Worm (Caenorhabditis elegans): Measurements from ENCODE around the gene idi-1.
A peak's percentile ranks its signal among the peaks of the same experiment; 100 is the strongest.

The idi-1 gene

DNA sequence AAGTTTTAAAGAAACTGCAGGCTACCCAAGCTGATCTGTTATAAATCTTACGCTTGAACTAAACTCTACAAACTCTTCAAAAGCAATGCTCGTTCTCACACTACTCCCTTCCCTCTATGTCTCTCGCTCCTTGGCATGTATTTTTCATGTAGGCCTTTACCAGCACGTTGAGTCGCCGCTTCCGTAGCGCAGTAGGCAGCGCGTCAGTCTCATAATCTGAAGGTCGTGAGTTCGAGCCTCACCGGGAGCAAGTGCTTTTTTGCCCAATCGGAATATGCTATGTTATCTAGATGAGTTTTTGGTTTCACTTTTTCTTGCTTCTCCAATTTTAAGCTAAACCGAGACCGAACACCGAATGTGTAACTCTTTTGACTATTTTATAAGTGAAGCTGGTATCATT is 15.0 kb downstream of the idi-1 start (continued):
- TF ChIP-seq nhr-84 (tag; optimal IDR thresholded peaks at IDR 0.05) (no peak), elt-2 (tag; optimal IDR thresholded peaks at IDR 0.05) (no peak), sup-37 (GFP tag; optimal IDR thresholded peaks at IDR 0.05) (no peak), fkh-4 (tag; optimal IDR thresholded peaks at IDR 0.05; ENCODE audit: borderline replicate concordance) (no peak), dsc-1 (tag; optimal IDR thresholded peaks at IDR 0.05) (peak; percentile 61), sox-4 (tag; optimal IDR thresholded peaks at IDR 0.05) (no peak), isw-1 (GFP tag; IDR thresholded peaks at IDR 0.05) (no peak), mep-1 (tag; optimal IDR thresholded peaks at IDR 0.05) (peak; percentile 49), nhr-237 (tag; optimal IDR thresholded peaks at IDR 0.05) (no peak), ztf-4 (tag; optimal IDR thresholded peaks at IDR 0.05) (no peak)

DNA sequence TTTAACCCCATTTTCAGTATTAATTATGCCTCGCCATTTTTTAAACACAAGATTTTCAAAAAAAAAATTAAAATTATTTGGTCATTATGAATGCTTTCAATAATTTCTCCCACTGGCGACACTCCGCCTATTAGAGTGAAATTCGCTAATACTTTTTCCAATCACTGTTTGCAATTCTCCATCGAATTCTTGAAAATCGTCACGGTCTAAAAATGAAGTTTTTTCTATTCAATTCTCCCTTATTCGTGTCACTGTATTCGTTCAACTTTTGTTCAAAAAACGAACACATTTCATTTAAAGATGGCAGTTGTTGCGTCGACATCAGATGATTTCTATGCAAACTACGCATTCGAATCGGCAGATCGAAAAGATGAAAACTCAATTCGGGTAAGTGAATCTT is 17.0 kb downstream of the idi-1 start, which contains the start of gene C14B9.3:
C14B9.3 (plus strand) TSS at position 301 of the 400 bp plus-strand sequence.
- TF ChIP-seq swsn-7 (tag; optimal IDR thresholded peaks at IDR 0.05) (no peak), zag-1 (tag; optimal IDR thresholded peaks at IDR 0.05) (no peak), unc-98 (GFP tag; IDR thresholded peaks at IDR 0.05) (no peak), mdl-1 (tag; optimal IDR thresholded peaks at IDR 0.05) (no peak), Y116A8C.19 (tag; optimal IDR thresholded peaks at IDR 0.05; ENCODE audit: borderline replicate concordance) (no peak)

DNA sequence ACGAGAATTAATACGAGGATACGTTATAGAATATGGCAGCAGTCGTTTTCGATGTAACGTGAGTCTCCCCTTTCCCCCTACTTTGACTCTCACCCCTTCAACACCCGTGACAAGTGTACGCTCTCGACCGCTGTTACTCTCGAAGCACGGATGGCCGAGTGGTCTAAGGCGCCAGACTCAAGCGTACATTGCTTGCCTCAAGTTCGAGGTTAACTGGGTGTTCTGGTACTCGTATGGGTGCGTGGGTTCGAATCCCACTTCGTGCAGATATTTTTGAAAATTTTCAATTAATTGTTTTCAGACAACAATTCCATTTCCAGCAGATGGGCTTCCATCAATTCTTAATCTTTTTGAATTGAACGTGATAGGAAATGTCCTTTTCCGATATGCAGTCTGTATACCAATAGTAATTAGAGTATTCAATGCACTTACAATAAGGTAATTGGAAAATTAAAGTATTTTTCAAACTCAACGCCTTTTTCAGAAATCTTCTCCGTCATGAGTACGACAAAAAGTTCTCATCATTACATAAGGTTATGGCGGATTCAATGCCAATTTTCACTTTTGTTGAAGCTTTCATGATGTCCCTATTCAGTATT is 18.1 kb downstream of the idi-1 start:
- no peak for TF ChIP-seq ztf-4 (tag; optimal IDR thresholded peaks at IDR 0.05)
- peak; percentile 66 for TF ChIP-seq C16A3.4 (tag; optimal IDR thresholded peaks at IDR 0.05)
- TF ChIP-seq isw-1 (GFP tag; IDR thresholded peaks at IDR 0.05) = peak; percentile 29; the same call in 1 of the 2 replicates
- TF ChIP-seq ama-1 (optimal IDR thresholded peaks at IDR 0.05) = no peak
- no peak for TF ChIP-seq nhr-76 (tag; optimal IDR thresholded peaks at IDR 0.05)
- peak; percentile 55 for TF ChIP-seq pax-3 (tag; optimal IDR thresholded peaks at IDR 0.05)
- TF ChIP-seq dpl-1 (GFP tag; optimal IDR thresholded peaks at IDR 0.05) = peak; percentile 37 to 59 (median 56)
- TF ChIP-seq unc-130 (tag; optimal IDR thresholded peaks at IDR 0.05) = peak; percentile 49
- peak; percentile 75 for TF ChIP-seq mep-1 (tag; optimal IDR thresholded peaks at IDR 0.05)
- peak; percentile 61 for TF ChIP-seq unc-86 (tag; optimal IDR thresholded peaks at IDR 0.05)
- no peak for TF ChIP-seq hlh-17 (GFP tag; optimal IDR thresholded peaks at IDR 0.05; ENCODE audit: borderline replicate concordance)
- peak; percentile 86 for TF ChIP-seq rnt-1 (tag; optimal IDR thresholded peaks at IDR 0.05)
- no peak for TF ChIP-seq lin-39 (tag; optimal IDR thresholded peaks at IDR 0.05)
- TF ChIP-seq unc-62 (GFP tag; optimal IDR thresholded peaks at IDR 0.05) = no peak
- peak; percentile 19 for TF ChIP-seq blmp-1 (tag; optimal IDR thresholded peaks at IDR 0.05)
- peak; percentile 80 for TF ChIP-seq fkh-8 (tag; optimal IDR thresholded peaks at IDR 0.05)
- TF ChIP-seq nhr-20 (tag; optimal IDR thresholded peaks at IDR 0.05) = peak; percentile 78
- peak; percentile 81 for TF ChIP-seq nhr-71 (tag; optimal IDR thresholded peaks at IDR 0.05)
- peak; percentile 62 to 68 for TF ChIP-seq efl-1 (optimal IDR thresholded peaks at IDR 0.05)
- TF ChIP-seq efl-1 (GFP tag; optimal IDR thresholded peaks at IDR 0.05 in 1 of 2) = peak; percentile 50 to 96
- no peak for TF ChIP-seq aha-1 (tag; optimal IDR thresholded peaks at IDR 0.05)
- no peak for TF ChIP-seq efl-3 (GFP tag; optimal IDR thresholded peaks at IDR 0.05)
- TF ChIP-seq jun-1 (tag; optimal IDR thresholded peaks at IDR 0.05) = peak; percentile 42
- peak; percentile 63 for TF ChIP-seq aly-2 (tag; optimal IDR thresholded peaks at IDR 0.05)
- peak; percentile 74 for TF ChIP-seq nhr-19 (GFP tag; conservative IDR thresholded peaks at IDR 0.05)
- peak in 2 of 6 experiments; percentile 22 to 24 for TF ChIP-seq elt-3 (tag; optimal IDR thresholded peaks at IDR 0.05)
- no peak for TF ChIP-seq ceh-90 (tag; optimal IDR thresholded peaks at IDR 0.05)
- TF ChIP-seq egl-13 (tag; optimal IDR thresholded peaks at IDR 0.05) = peak; percentile 44
- TF ChIP-seq nhr-237 (tag; optimal IDR thresholded peaks at IDR 0.05) = no peak
- TF ChIP-seq hlh-4 (tag; optimal IDR thresholded peaks at IDR 0.05) = no peak
- 0 out of 2 replicates have a peak, but pooled peaks have one; percentile 24 for TF ChIP-seq mab-9 (GFP tag; IDR thresholded peaks at IDR 0.05)
- TF ChIP-seq fos-1 (tag; optimal IDR thresholded peaks at IDR 0.05) = peak; percentile 37
- TF ChIP-seq snpc-4 (tag; optimal IDR thresholded peaks at IDR 0.05) = peak; percentile 24
- TF ChIP-seq sup-37 (GFP tag; optimal IDR thresholded peaks at IDR 0.05) = peak; percentile 31
- TF ChIP-seq lin-13 (GFP tag; optimal IDR thresholded peaks at IDR 0.05) = peak; percentile 1
- peak; percentile 65 for TF ChIP-seq lin-14 (GFP tag; optimal IDR thresholded peaks at IDR 0.05)
- no peak for TF ChIP-seq zag-1 (tag; optimal IDR thresholded peaks at IDR 0.05)
- peak; percentile 60 for TF ChIP-seq fkh-10 (GFP tag; optimal IDR thresholded peaks at IDR 0.05)
- TF ChIP-seq irx-1 (tag; optimal IDR thresholded peaks at IDR 0.05) = peak; percentile 55
- TF ChIP-seq xbp-1 (tag; optimal IDR thresholded peaks at IDR 0.05) = peak; percentile 68

Measured in whole organism, L1 larva.